Worm (Caenorhabditis elegans) whole organism, late embryonic: ENCODE results near the gene let-754.

Experiments used
- C38D4.7 ChIP-seq: fragments of 200-800 bp; sonication (Bioruptor generic); optimal IDR thresholded peaks from 2 replicates; lab custom pipeline; 2018; ENCODE audit warnings: mild to moderate bottlenecking, missing genetic modification characterization, moderate library complexity, missing compliant biosample characterization
- F13H6.1 ChIP-seq: sonication (generic microtip); optimal IDR thresholded peaks from 2 replicates; lab custom pipeline; 2016; ENCODE audit warnings: missing genetic modification characterization, missing compliant biosample characterization
- T23F11.4 ChIP-seq: fragments of 200-800 bp; sonication (Bioruptor generic); optimal IDR thresholded peaks from 2 replicates; lab custom pipeline; 2018; ENCODE audit warnings: mild to moderate bottlenecking, missing genetic modification characterization, missing compliant biosample characterization
- ama-1 ChIP-seq: fragments of 150-350 bp; optimal IDR thresholded peaks from 2 replicates; lab custom pipeline; 2014
- ceh-22 ChIP-seq: sonication (generic microtip); optimal IDR thresholded peaks from 2 replicates; lab custom pipeline; 2017; ENCODE audit warnings: missing biosample characterization, missing genetic modification characterization
- ceh-31 ChIP-seq: sonication (generic microtip); optimal IDR thresholded peaks from 2 replicates; lab custom pipeline; 2016; ENCODE audit warnings: missing genetic modification characterization, missing compliant biosample characterization
- ceh-45 ChIP-seq: fragments of 200-800 bp; sonication (Bioruptor generic); IDR thresholded peaks from 2 replicates; pipeline ENCODE4 v1.3.6; 2022; ENCODE audit warnings: missing genetic modification reagents, missing genetic modification characterization, missing compliant biosample characterization
- ceh-48 ChIP-seq: sonication (generic microtip); optimal IDR thresholded peaks from 2 replicates; lab custom pipeline; 2016; ENCODE audit warnings: missing genetic modification characterization, inconsistent platforms, missing compliant biosample characterization
- ceh-9 ChIP-seq: sonication (generic microtip); optimal IDR thresholded peaks from 2 replicates; lab custom pipeline; 2016; ENCODE audit warnings: mild to moderate bottlenecking, missing genetic modification characterization, inconsistent platforms, missing compliant biosample characterization
- che-1 ChIP-seq: sonication (generic microtip); optimal IDR thresholded peaks from 2 replicates; lab custom pipeline; 2016; ENCODE audit warnings: mild to moderate bottlenecking, missing genetic modification characterization, missing compliant biosample characterization
- dmd-4 ChIP-seq: sonication (generic microtip); optimal IDR thresholded peaks from 2 replicates; lab custom pipeline; 2016; ENCODE audit warnings: borderline replicate concordance, missing genetic modification characterization, missing compliant biosample characterization
- dve-1 ChIP-seq: sonication (generic microtip); optimal IDR thresholded peaks from 2 replicates; lab custom pipeline; 2017; ENCODE audit warnings: antibody characterized with exemption, mild to moderate bottlenecking, missing genetic modification characterization, missing compliant biosample characterization
- eyg-1 ChIP-seq: sonication (generic microtip); optimal IDR thresholded peaks from 2 replicates; lab custom pipeline; 2016; ENCODE audit warnings: missing genotype, missing genetic modification characterization, missing compliant biosample characterization
- fax-1 ChIP-seq: sonication (generic microtip); optimal IDR thresholded peaks from 2 replicates; lab custom pipeline; 2016; ENCODE audit warnings: missing genotype, missing genetic modification characterization, missing compliant biosample characterization
- fkh-6 ChIP-seq: sonication (generic microtip); optimal IDR thresholded peaks from 2 replicates; lab custom pipeline; 2016; ENCODE audit warnings: missing genetic modification characterization, missing compliant biosample characterization
- hlh-13 ChIP-seq: fragments of 200-800 bp; sonication (Bioruptor generic); optimal IDR thresholded peaks from 2 replicates; lab custom pipeline; 2018; ENCODE audit warnings: mild to moderate bottlenecking, missing genetic modification characterization, missing compliant biosample characterization
- hlh-30 ChIP-seq: sonication (generic microtip); optimal IDR thresholded peaks from 2 replicates; lab custom pipeline; 2017; ENCODE audit warnings: antibody characterized with exemption, missing genetic modification characterization, missing compliant biosample characterization; ENCODE audit not compliant: insufficient read depth
- hlh-6 ChIP-seq: sonication (generic microtip); optimal IDR thresholded peaks from 2 replicates; lab custom pipeline; 2016; ENCODE audit warnings: missing genotype, missing genetic modification characterization, missing compliant biosample characterization
- mec-3 ChIP-seq: sonication (generic microtip); optimal IDR thresholded peaks from 2 replicates; lab custom pipeline; 2016; ENCODE audit warnings: borderline replicate concordance, missing genetic modification characterization, missing compliant biosample characterization
- nfya-1 ChIP-seq: sonication (generic microtip); optimal IDR thresholded peaks from 2 replicates; lab custom pipeline; 2017; ENCODE audit warnings: missing genetic modification characterization, mild to moderate bottlenecking, missing compliant biosample characterization, antibody characterized with exemption, moderate library complexity
- nhr-232 ChIP-seq: sonication (generic microtip); optimal IDR thresholded peaks from 2 replicates; lab custom pipeline; 2016; ENCODE audit warnings: missing genetic modification characterization, missing compliant biosample characterization
- npax-4 ChIP-seq: sonication (generic microtip); optimal IDR thresholded peaks from 2 replicates; lab custom pipeline; 2016; ENCODE audit warnings: missing genetic modification characterization, missing compliant biosample characterization
- pag-3 ChIP-seq: sonication (generic microtip); optimal IDR thresholded peaks from 2 replicates; lab custom pipeline; 2016; ENCODE audit warnings: missing compliant biosample characterization, missing genetic modification characterization, borderline replicate concordance
- pat-9 ChIP-seq: fragments of 200-800 bp; sonication (Bioruptor generic); optimal IDR thresholded peaks from 2 replicates; lab custom pipeline; 2018; ENCODE audit warnings: mild to moderate bottlenecking, missing genetic modification characterization, moderate library complexity, missing compliant biosample characterization
- pax-1 ChIP-seq: fragments of 150-350 bp; optimal IDR thresholded peaks from 2 replicates; lab custom pipeline; 2014; ENCODE audit warnings: missing biosample characterization, missing genetic modification characterization
- pha-2 ChIP-seq: sonication (generic microtip); optimal IDR thresholded peaks from 2 replicates; lab custom pipeline; 2017; ENCODE audit warnings: mild to moderate bottlenecking, missing genetic modification characterization, missing compliant biosample characterization
- pha-4 ChIP-seq: fragments of 150-350 bp; optimal IDR thresholded peaks from 2 replicates; lab custom pipeline; 2018; ENCODE audit warnings: missing biosample characterization, missing genetic modification reagents, missing genetic modification characterization
- pros-1 ChIP-seq: fragments of 150-350 bp; optimal IDR thresholded peaks from 2 replicates; lab custom pipeline; 2014; ENCODE audit warnings: missing biosample characterization, missing genetic modification reagents, missing genetic modification characterization
- ref-2 ChIP-seq: sonication (generic microtip); optimal IDR thresholded peaks from 2 replicates; lab custom pipeline; 2016; ENCODE audit warnings: missing genetic modification characterization, missing compliant biosample characterization
- rnt-1 ChIP-seq: sonication (generic microtip); optimal IDR thresholded peaks from 2 replicates; lab custom pipeline; 2016; ENCODE audit warnings: missing genetic modification characterization, missing compliant biosample characterization
- sdc-2 ChIP-seq: sonication (generic microtip); optimal IDR thresholded peaks from 2 replicates; lab custom pipeline; 2016; ENCODE audit warnings: missing genotype, missing genetic modification characterization, missing compliant biosample characterization
- sox-2 ChIP-seq: fragments of 200-800 bp; sonication (Bioruptor generic); IDR thresholded peaks from 2 replicates; pipeline ENCODE4 v1.3.6; 2022; ENCODE audit warnings: missing genetic modification reagents, missing genetic modification characterization, missing compliant biosample characterization
- syd-9 ChIP-seq: sonication (generic microtip); optimal IDR thresholded peaks from 2 replicates; lab custom pipeline; 2016; ENCODE audit warnings: mild to moderate bottlenecking, missing genetic modification characterization, moderate library complexity, missing compliant biosample characterization
- tbx-7 ChIP-seq: sonication (generic microtip); optimal IDR thresholded peaks from 2 replicates; lab custom pipeline; 2016; ENCODE audit warnings: missing genotype, missing genetic modification characterization, missing compliant biosample characterization
- ttx-3 ChIP-seq: sonication (generic microtip); optimal IDR thresholded peaks from 2 replicates; lab custom pipeline; 2016; ENCODE audit warnings: missing genetic modification reagents, missing genetic modification characterization, missing compliant biosample characterization
- unc-3 ChIP-seq, 2 experiments: fragments of 200-800 bp in 1 of 2; sonication (Bioruptor generic) in 1 of 2; sonication (generic microtip) in 1 of 2; conservative IDR thresholded peaks in 1 of 2; optimal IDR thresholded peaks in 1 of 2; 2 replicates each; pipeline versions ENCODE4 v1.3.6 to Lab custom; 2016 to 2022; ENCODE audit warnings: missing compliant biosample characterization in 2 of 2, missing genetic modification characterization in 2 of 2, missing genetic modification reagents in 1 of 2
- unc-86 ChIP-seq: sonication (generic microtip); optimal IDR thresholded peaks from 2 replicates; lab custom pipeline; 2016; ENCODE audit warnings: missing genetic modification characterization, missing compliant biosample characterization
- zip-5 ChIP-seq: sonication (generic microtip); optimal IDR thresholded peaks from 2 replicates; lab custom pipeline; 2016; ENCODE audit warnings: missing genetic modification characterization, missing compliant biosample characterization
- ztf-16 ChIP-seq: sonication (generic microtip); optimal IDR thresholded peaks from 2 replicates; lab custom pipeline; 2017; ENCODE audit warnings: missing genetic modification characterization, missing compliant biosample characterization

Gene let-754

DNA sequence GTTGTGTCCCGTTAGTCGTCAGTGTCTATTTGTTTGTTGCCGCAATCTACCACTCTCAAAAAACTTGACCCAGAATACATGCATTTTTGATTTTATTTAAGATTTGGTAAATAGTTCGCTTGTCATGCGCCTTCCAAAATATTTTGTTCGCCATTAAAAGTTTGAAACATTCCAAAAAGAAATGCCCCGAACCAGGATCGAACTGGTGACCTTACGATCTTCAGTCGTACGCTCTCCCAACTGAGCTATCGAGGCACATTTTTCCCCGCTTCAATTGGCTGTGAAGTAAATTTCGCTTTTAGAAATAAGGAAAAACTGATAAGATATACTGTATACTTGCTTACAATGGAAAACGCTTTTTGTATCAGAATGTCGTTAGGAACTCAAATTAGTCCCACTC lies 25.2 kb upstream of the let-754 start:
- TF ChIP-seq hlh-6 (tag; lab: Kevin White, UChicago), result no peak
- TF ChIP-seq fax-1 (tag; lab: Kevin White, UChicago), result no peak
- no peak for TF ChIP-seq npax-4
- no peak for TF ChIP-seq hlh-30 (tag; lab: Kevin White, UChicago)
- TF ChIP-seq ceh-31 (tag; lab: Kevin White, UChicago), result no peak
- no peak for TF ChIP-seq ceh-22
- TF ChIP-seq syd-9 (tag; lab: Kevin White, UChicago), result no peak
- no peak for TF ChIP-seq pros-1 (tag; lab: Kevin White, UChicago)
- TF ChIP-seq che-1 (tag; lab: Kevin White, UChicago), result no peak
- TF ChIP-seq T23F11.4 (GFP tag; lab: Kevin White, UChicago), result no peak
- TF ChIP-seq dve-1 (tag; lab: Kevin White, UChicago), result no peak
- no peak for TF ChIP-seq ceh-48 (tag; lab: Kevin White, UChicago)
- TF ChIP-seq ztf-16 (tag; lab: Kevin White, UChicago), result no peak
- no peak for TF ChIP-seq ama-1
- TF ChIP-seq pax-1, result no peak
- no peak for TF ChIP-seq nhr-232 (tag; lab: Kevin White, UChicago)
- TF ChIP-seq ceh-45 (GFP tag; lab: Robert Waterston, UW), result no peak
- TF ChIP-seq ref-2 (tag; lab: Kevin White, UChicago), result no peak
- no peak for TF ChIP-seq hlh-13 (GFP tag; lab: Kevin White, UChicago)

DNA sequence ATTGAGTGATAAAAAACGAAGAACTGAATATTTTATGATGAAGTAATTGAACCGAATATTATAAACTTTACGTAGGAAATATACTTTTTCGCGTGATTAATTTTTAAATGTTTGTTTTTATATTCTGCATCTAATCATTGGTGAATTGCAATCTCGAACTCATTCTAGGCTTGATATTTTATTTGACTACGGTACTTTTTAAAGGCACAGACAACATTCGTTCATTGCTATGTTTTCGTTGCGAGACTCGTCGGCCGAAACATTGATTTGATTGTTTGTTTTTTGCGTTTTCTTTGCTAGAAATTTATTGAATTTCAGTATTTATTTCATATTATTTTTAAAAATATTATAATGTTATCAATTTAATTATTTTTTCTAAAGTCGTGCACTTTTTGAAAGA lies 24.7 kb upstream of the let-754 start, which contains the start of gene C06G4.4:
Gene C06G4.4, minus strand, starts transcription at position 36 of the 400 bp plus-strand sequence.
- no peak for TF ChIP-seq pros-1 (tag; lab: Kevin White, UChicago)
- no peak for TF ChIP-seq hlh-13 (GFP tag; lab: Kevin White, UChicago)
- no peak for TF ChIP-seq ceh-45 (GFP tag; lab: Robert Waterston, UW)
- TF ChIP-seq pag-3 (tag; lab: Kevin White, UChicago), result no peak
- TF ChIP-seq C38D4.7 (GFP tag; lab: Kevin White, UChicago), result no peak
- TF ChIP-seq pha-4, result no peak
- no peak for TF ChIP-seq zip-5 (tag; lab: Kevin White, UChicago)
- TF ChIP-seq mec-3 (tag; lab: Kevin White, UChicago), result no peak
- TF ChIP-seq F13H6.1, result no peak
- TF ChIP-seq ceh-31 (tag; lab: Kevin White, UChicago), result no peak
- TF ChIP-seq dve-1 (tag; lab: Kevin White, UChicago), result no peak
- no peak for TF ChIP-seq tbx-7 (tag; lab: Kevin White, UChicago)
- no peak for TF ChIP-seq ttx-3 (tag; lab: Kevin White, UChicago)
- TF ChIP-seq fkh-6, result no peak
- no peak for TF ChIP-seq pha-2 (tag; lab: Kevin White, UChicago)
- no peak for TF ChIP-seq nfya-1 (tag; lab: Kevin White, UChicago)
- TF ChIP-seq eyg-1 (tag; lab: Kevin White, UChicago), result no peak
- no peak for TF ChIP-seq unc-3 (GFP tag; conservative IDR thresholded peaks at IDR 0.05; lab: Robert Waterston, UW)
- TF ChIP-seq unc-3 (tag; optimal IDR thresholded peaks at IDR 0.05; lab: Kevin White, UChicago), result no peak

DNA sequence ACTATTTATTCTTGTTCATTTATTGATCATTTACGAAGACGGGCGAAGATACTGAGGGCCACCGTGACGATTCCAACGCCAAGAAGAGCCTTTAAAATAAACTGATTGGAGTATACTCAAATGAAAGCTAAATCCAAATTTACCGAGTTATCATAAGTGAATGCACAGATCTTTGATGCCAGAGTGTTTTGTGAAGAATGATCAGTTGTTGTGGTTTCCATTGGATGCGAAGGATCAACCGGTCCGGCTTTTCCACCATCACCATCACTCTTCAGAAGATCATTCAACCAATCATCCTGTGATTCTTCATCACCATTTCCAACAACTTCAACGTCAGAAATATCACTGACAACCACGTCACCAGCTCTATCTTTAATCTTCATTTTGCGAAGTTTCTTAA lies 24.1 kb upstream of the let-754 start:
- TF ChIP-seq rnt-1 (no peak), sox-2 (GFP tag; lab: Robert Waterston, UW) (no peak), che-1 (tag; lab: Kevin White, UChicago) (no peak), sdc-2 (tag; lab: Kevin White, UChicago) (no peak), ceh-48 (tag; lab: Kevin White, UChicago) (no peak), unc-86 (tag; lab: Kevin White, UChicago) (no peak), npax-4 (no peak), ceh-31 (tag; lab: Kevin White, UChicago) (no peak), dmd-4 (tag; lab: Kevin White, UChicago) (no peak), pat-9 (tag; lab: Kevin White, UChicago) (no peak), ceh-9 (tag; lab: Kevin White, UChicago) (no peak), ztf-16 (tag; lab: Kevin White, UChicago) (no peak), pha-4 (no peak), F13H6.1 (no peak)
